Worm (Caenorhabditis elegans): ENCODE measurements around the gene uggt-1.

ce11 chrX:7446485-7446884 lies 54.3 kb downstream of the uggt-1 start:
- no peak for TF ChIP-seq ama-1 (optimal IDR thresholded peaks at IDR 0.05)
- TF ChIP-seq pqm-1 (tag; optimal IDR thresholded peaks at IDR 0.05): no peak
- no peak for TF ChIP-seq tbx-7 (tag; optimal IDR thresholded peaks at IDR 0.05)
- TF ChIP-seq unc-55 (GFP tag; optimal IDR thresholded peaks at IDR 0.05): no peak
- TF ChIP-seq nhr-11 (tag; optimal IDR thresholded peaks at IDR 0.05): no peak
- no peak for TF ChIP-seq odd-2 (tag; optimal IDR thresholded peaks at IDR 0.05)
- no peak for TF ChIP-seq unc-86 (tag; optimal IDR thresholded peaks at IDR 0.05)
- TF ChIP-seq ref-2 (tag; optimal IDR thresholded peaks at IDR 0.05): no peak
- no peak for TF ChIP-seq pha-4 (tag; optimal IDR thresholded peaks at IDR 0.05)
- TF ChIP-seq syd-9 (tag; optimal IDR thresholded peaks at IDR 0.05): no peak
- TF ChIP-seq tbx-2 (tag; optimal IDR thresholded peaks at IDR 0.05): no peak
- no peak for TF ChIP-seq ceh-2 (tag; optimal IDR thresholded peaks at IDR 0.05)
- TF ChIP-seq fkh-10 (GFP tag; optimal IDR thresholded peaks at IDR 0.05): no peak
- no peak for TF ChIP-seq pros-1 (tag; optimal IDR thresholded peaks at IDR 0.05)
